Worm (Caenorhabditis elegans): Measurements from ENCODE around the gene Y54G2A.13.

Gene Y54G2A.13

DNA sequence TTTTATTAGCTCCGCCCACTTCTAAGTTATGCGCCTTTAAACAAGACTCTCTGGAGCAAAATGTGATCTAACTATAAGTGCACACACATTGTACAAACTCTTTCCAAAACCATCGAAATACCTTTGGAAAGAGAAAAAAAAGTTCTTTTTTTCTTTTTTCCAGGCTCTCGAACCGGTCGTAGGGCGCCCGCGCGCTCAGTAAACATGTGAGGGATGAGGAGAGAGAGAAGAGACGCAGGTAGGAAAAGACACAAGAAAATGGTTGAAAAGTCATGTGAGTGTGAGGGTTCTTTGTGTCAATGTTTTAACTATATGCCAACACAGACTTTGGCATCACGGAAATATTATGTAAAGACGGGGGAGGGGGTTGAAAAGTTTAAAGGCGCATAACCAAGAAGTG lies 45.0 kb downstream of the Y54G2A.13 start (continued):
- TF ChIP-seq nhr-71 (tag; optimal IDR thresholded peaks at IDR 0.05) (peak; percentile 95), elt-3 (tag; optimal IDR thresholded peaks at IDR 0.05) (peak in 2 of 6 experiments; percentile 55 to 56), lin-14 (GFP tag; optimal IDR thresholded peaks at IDR 0.05) (peak; percentile 94), lir-3 (tag; optimal IDR thresholded peaks at IDR 0.05; ENCODE audit: poor library complexity) (peak; percentile 62), hpl-2 (GFP tag; optimal IDR thresholded peaks at IDR 0.05) (peak; percentile 65), unc-30 (tag; optimal IDR thresholded peaks at IDR 0.05) (no peak), tlp-1 (tag; optimal IDR thresholded peaks at IDR 0.05) (no peak), vab-15 (tag; optimal IDR thresholded peaks at IDR 0.05) (no peak), aha-1 (tag; optimal IDR thresholded peaks at IDR 0.05) (no peak), nhr-19 (GFP tag; conservative IDR thresholded peaks at IDR 0.05) (peak; percentile 92), Y116A8C.19 (tag; optimal IDR thresholded peaks at IDR 0.05; ENCODE audit: borderline replicate concordance) (no peak), isw-1 (GFP tag; IDR thresholded peaks at IDR 0.05) (peak; percentile 55), hlh-17 (GFP tag; optimal IDR thresholded peaks at IDR 0.05; ENCODE audit: borderline replicate concordance) (no peak), skn-1 (tag; optimal IDR thresholded peaks at IDR 0.05) (peak; percentile 91), snu-23 (GFP tag; optimal IDR thresholded peaks at IDR 0.05) (peak; percentile 93), C16A3.4 (tag; optimal IDR thresholded peaks at IDR 0.05) (peak; percentile 76), hlh-4 (tag; optimal IDR thresholded peaks at IDR 0.05) (no peak), lin-15B (tag; optimal IDR thresholded peaks at IDR 0.05) (no peak), nhr-20 (tag; optimal IDR thresholded peaks at IDR 0.05) (peak; percentile 93), unc-98 (GFP tag; IDR thresholded peaks at IDR 0.05) (no peak), dpl-1 (GFP tag; optimal IDR thresholded peaks at IDR 0.05) (peak; percentile 49 to 68 (median 67)), C04F5.9 (tag; optimal IDR thresholded peaks at IDR 0.05) (peak; percentile 43), efl-3 (GFP tag; optimal IDR thresholded peaks at IDR 0.05) (no peak), alr-1 (tag; optimal IDR thresholded peaks at IDR 0.05; ENCODE audit: borderline replicate concordance) (no peak), ceh-63 (GFP tag; optimal IDR thresholded peaks at IDR 0.05) (no peak), tbx-2 (tag; optimal IDR thresholded peaks at IDR 0.05) (peak; percentile 88), nhr-11 (tag; optimal IDR thresholded peaks at IDR 0.05) (peak; percentile 35), C34B4.2 (tag; optimal IDR thresholded peaks at IDR 0.05) (no peak), fkh-4 (tag; optimal IDR thresholded peaks at IDR 0.05; ENCODE audit: borderline replicate concordance) (no peak), sptf-1 (tag; optimal IDR thresholded peaks at IDR 0.05) (no peak), ama-1 (optimal IDR thresholded peaks at IDR 0.05) (peak; percentile 89)

DNA sequence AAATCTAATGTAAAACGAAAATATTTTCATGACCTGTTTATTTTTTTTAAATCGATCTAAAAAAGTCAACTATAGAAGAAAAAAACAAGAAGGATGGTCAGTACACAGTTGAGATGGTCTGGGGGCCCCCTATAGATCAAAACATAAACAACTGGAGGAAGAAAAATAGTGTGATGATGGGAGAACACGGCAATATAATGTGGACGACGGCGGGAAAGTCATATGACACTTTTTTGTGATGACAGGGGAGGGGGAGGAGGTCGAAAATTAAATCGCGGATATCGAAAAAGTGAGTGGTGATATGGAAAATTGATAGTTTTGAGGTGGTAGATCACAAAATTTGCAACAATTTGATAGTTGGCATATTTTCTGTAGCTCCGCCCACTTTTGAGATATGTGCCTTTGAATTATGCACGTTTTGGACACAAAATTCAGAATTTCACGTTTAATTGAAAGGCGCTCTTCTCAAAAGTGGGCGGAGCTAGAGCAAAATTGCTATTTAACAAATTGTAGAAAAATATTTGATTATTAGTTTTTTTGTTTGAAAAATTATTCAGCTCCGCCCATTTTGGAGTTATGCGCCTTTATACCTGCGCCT lies 46.1 kb downstream of the Y54G2A.13 start:
- TF ChIP-seq C34B4.2 (tag; optimal IDR thresholded peaks at IDR 0.05) = no peak
- TF ChIP-seq hlh-17 (GFP tag; optimal IDR thresholded peaks at IDR 0.05; ENCODE audit: borderline replicate concordance) = no peak
- no peak for TF ChIP-seq lin-39 (tag; optimal IDR thresholded peaks at IDR 0.05)
- no peak for TF ChIP-seq Y116A8C.19 (tag; optimal IDR thresholded peaks at IDR 0.05; ENCODE audit: borderline replicate concordance)
- no peak for TF ChIP-seq ztf-4 (tag; optimal IDR thresholded peaks at IDR 0.05)
- TF ChIP-seq nhr-19 (GFP tag; conservative IDR thresholded peaks at IDR 0.05) = peak; percentile 12
- no peak for TF ChIP-seq irx-1 (tag; optimal IDR thresholded peaks at IDR 0.05)
- TF ChIP-seq nhr-76 (tag; optimal IDR thresholded peaks at IDR 0.05) = no peak
- TF ChIP-seq tbx-2 (tag; optimal IDR thresholded peaks at IDR 0.05) = peak; percentile 30
- peak; percentile 19 for TF ChIP-seq swsn-7 (tag; optimal IDR thresholded peaks at IDR 0.05)
- peak in 1 of 2 experiments; percentile 25 for TF ChIP-seq mdl-1 (tag; optimal IDR thresholded peaks at IDR 0.05)
- no peak for TF ChIP-seq ceh-63 (GFP tag; optimal IDR thresholded peaks at IDR 0.05)
- peak in 2 of 6 experiments; percentile 23 to 64 for TF ChIP-seq elt-3 (tag; optimal IDR thresholded peaks at IDR 0.05)
- no peak for TF ChIP-seq unc-130 (tag; optimal IDR thresholded peaks at IDR 0.05)
- TF ChIP-seq efl-1 (optimal IDR thresholded peaks at IDR 0.05) = no peak
- peak; percentile 11 to 64 for TF ChIP-seq efl-1 (GFP tag; optimal IDR thresholded peaks at IDR 0.05 in 1 of 2)
- peak; percentile 86 for TF ChIP-seq blmp-1 (tag; optimal IDR thresholded peaks at IDR 0.05)
- no peak for TF ChIP-seq ztf-11 (tag; optimal IDR thresholded peaks at IDR 0.05)
- no peak for TF ChIP-seq egl-13 (tag; optimal IDR thresholded peaks at IDR 0.05)
- no peak for TF ChIP-seq skn-1 (tag; optimal IDR thresholded peaks at IDR 0.05)
- TF ChIP-seq egl-27 (tag; optimal IDR thresholded peaks at IDR 0.05) = no peak
- peak in 1 of 2 experiments; percentile 39 for TF ChIP-seq lin-35 (GFP tag; optimal IDR thresholded peaks at IDR 0.05)
- TF ChIP-seq nhr-47 (tag; optimal IDR thresholded peaks at IDR 0.05) = peak; percentile 42
- peak in 1 of 2 experiments; percentile 17 for TF ChIP-seq lsy-2 (tag; optimal IDR thresholded peaks at IDR 0.05)
- no peak for TF ChIP-seq efl-3 (GFP tag; optimal IDR thresholded peaks at IDR 0.05)
- TF ChIP-seq fkh-10 (GFP tag; optimal IDR thresholded peaks at IDR 0.05) = no peak
- peak; percentile 14 for TF ChIP-seq pag-3 (tag; optimal IDR thresholded peaks at IDR 0.05; ENCODE audit: borderline replicate concordance, insufficient read depth)
- TF ChIP-seq xbp-1 (tag; optimal IDR thresholded peaks at IDR 0.05) = no peak
- no peak for TF ChIP-seq vab-15 (tag; optimal IDR thresholded peaks at IDR 0.05)

Data from whole organism, L1 larva.